Worm (Caenorhabditis elegans) whole organism, young adult: ENCODE data around the gene fkh-4.

Experiments
- B0261.1 ChIP-seq: sonication (generic microtip); optimal IDR thresholded peaks from 2 replicates; lab custom pipeline; 2016; ENCODE audit warnings: mild to moderate bottlenecking, missing genetic modification characterization, moderate library complexity, missing compliant biosample characterization
- ama-1 ChIP-seq, 3 experiments: fragments of 150-350 bp in 1 of 3; sonication (generic microtip) in 2 of 3; optimal IDR thresholded peaks; 2 replicates each; lab custom pipeline; 2014 to 2018; ENCODE audit warnings: missing biosample characterization in 2 of 3, missing genetic modification characterization in 2 of 3, missing genetic modification reagents in 2 of 3
- atf-7 ChIP-seq: sonication (generic microtip); optimal IDR thresholded peaks from 2 replicates; lab custom pipeline; 2017; ENCODE audit warnings: mild to moderate bottlenecking, missing genetic modification characterization, missing compliant biosample characterization
- attf-5 ChIP-seq: fragments of 200-800 bp; sonication (Bioruptor generic); optimal IDR thresholded peaks from 2 replicates; lab custom pipeline; 2018; ENCODE audit warnings: mild to moderate bottlenecking, missing genetic modification characterization, missing compliant biosample characterization
- xnd-1 ChIP-seq: sonication (generic microtip); optimal IDR thresholded peaks from 2 replicates; lab custom pipeline; 2016; ENCODE audit warnings: missing genotype, missing genetic modification reagents, missing genetic modification characterization, missing compliant biosample characterization
- ztf-26 ChIP-seq: sonication (generic microtip); optimal IDR thresholded peaks from 2 replicates; lab custom pipeline; 2017; ENCODE audit warnings: missing genetic modification characterization, missing compliant biosample characterization

ce11 chrX:13399221-13399620 is 29.4 kb downstream of the fkh-4 start, which contains the start of gene F02C12.2:
- TF ChIP-seq xnd-1 (no peak), atf-7 (no peak), attf-5 (no peak), ztf-26 (tag; lab: Kevin White, UChicago) (no peak), ama-1 (optimal IDR thresholded peaks at IDR 0.05; lab: Kevin White, UChicago) (no peak), ama-1 (GFP tag; optimal IDR thresholded peaks at IDR 0.05; lab: Kevin White, UChicago) (no peak), B0261.1 (tag; lab: Kevin White, UChicago) (no peak)
